Fruit fly (Drosophila melanogaster): ENCODE results near the gene brwl.
A peak's percentile ranks its signal among the peaks of the same experiment; 100 is the strongest.

Gene brwl

dm6 chr2L:9567398-9567856, 1.3 kb upstream of the brwl start (continued):
- TF ChIP-seq CG9932 (GFP tag; IDR thresholded peaks at IDR 0.05) (peak; percentile 85), ATbp (GFP tag; optimal IDR thresholded peaks at IDR 0.05) (peak; percentile 100), CG1529 (GFP tag; optimal IDR thresholded peaks at IDR 0.05) (peak; percentile 98), CG43689 (GFP tag; IDR thresholded peaks at IDR 0.05) (peak; percentile 96), CG9817 (tag; optimal IDR thresholded peaks at IDR 0.05) (peak; percentile 97), CG1832 (GFP tag; optimal IDR thresholded peaks at IDR 0.05) (no peak), eve (GFP tag; optimal IDR thresholded peaks at IDR 0.05) (peak in 1 of 2 experiments; percentile 72), repo (GFP tag; optimal IDR thresholded peaks at IDR 0.05) (peak; percentile 94), Hr3 (GFP tag; optimal IDR thresholded peaks at IDR 0.05) (peak; percentile 82), BtbVII (GFP tag; optimal IDR thresholded peaks at IDR 0.05) (peak; percentile 100), ase (GFP tag; IDR thresholded peaks at IDR 0.05) (peak; percentile 96), Dad (GFP tag; optimal IDR thresholded peaks at IDR 0.05) (peak; percentile 96), ttk (GFP tag; IDR thresholded peaks at IDR 0.05) (peak; percentile 95), fu2 (GFP tag; optimal IDR thresholded peaks at IDR 0.05) (peak; percentile 84), pho (GFP tag; optimal IDR thresholded peaks at IDR 0.05) (peak; percentile 90), Gsc (GFP tag; IDR thresholded peaks at IDR 0.05) (no peak), CG7928 (GFP tag; optimal IDR thresholded peaks at IDR 0.05) (peak; percentile 80), CG11696 (GFP tag; IDR thresholded peaks at IDR 0.05) (peak; percentile 91), tin (GFP tag; optimal IDR thresholded peaks at IDR 0.05) (peak; percentile 95), Jarid2 (GFP tag; optimal IDR thresholded peaks at IDR 0.05) (peak; percentile 96), Rx (GFP tag; IDR thresholded peaks at IDR 0.05) (peak; percentile 95), hkb (optimal IDR thresholded peaks at IDR 0.05) (no peak), hkb (GFP tag; IDR thresholded peaks at IDR 0.05) (peak; percentile 99), p53 (GFP tag; optimal IDR thresholded peaks at IDR 0.05) (peak; percentile 95), CG3281 (GFP tag; optimal IDR thresholded peaks at IDR 0.05) (peak; percentile 99), odd (GFP tag; optimal IDR thresholded peaks at IDR 0.05) (peak; percentile 100), CG30020 (tag; optimal IDR thresholded peaks at IDR 0.05) (peak; percentile 54), CG4328 (GFP tag; optimal IDR thresholded peaks at IDR 0.05) (peak; percentile 99), ssp (GFP tag; IDR thresholded peaks at IDR 0.05) (peak; percentile 75), CG34376 (GFP tag; optimal IDR thresholded peaks at IDR 0.05) (peak; percentile 100), CG12104 (GFP tag; optimal IDR thresholded peaks at IDR 0.05) (peak; percentile 98), Atf6 (GFP tag; IDR thresholded peaks at IDR 0.05) (peak; percentile 97), Dbx (GFP tag; IDR thresholded peaks at IDR 0.05) (peak; percentile 97), nmo (GFP tag; optimal IDR thresholded peaks at IDR 0.05) (peak; percentile 90), CG18011 (GFP tag; optimal IDR thresholded peaks at IDR 0.05) (peak; percentile 92), cato (GFP tag; optimal IDR thresholded peaks at IDR 0.05; ENCODE audit: borderline replicate concordance) (peak; percentile 86), CG4730 (GFP tag; IDR thresholded peaks at IDR 0.05) (peak; percentile 87), CG4360 (GFP tag; IDR thresholded peaks at IDR 0.05) (peak; percentile 94), CG34422 (GFP tag; IDR thresholded peaks at IDR 0.05) (peak; percentile 93), CG17568 (GFP tag; optimal IDR thresholded peaks at IDR 0.05) (peak; percentile 100), ERR (GFP tag; optimal IDR thresholded peaks at IDR 0.05) (peak; percentile 80), gsb-n (tag; optimal IDR thresholded peaks at IDR 0.05) (peak; percentile 97), Myb (GFP tag; optimal IDR thresholded peaks at IDR 0.05) (peak; percentile 83), kni (GFP tag; optimal IDR thresholded peaks at IDR 0.05) (peak; percentile 98), NfI (GFP tag; optimal IDR thresholded peaks at IDR 0.05) (peak; percentile 100), pum (GFP tag; optimal IDR thresholded peaks at IDR 0.05) (peak; percentile 73), Sox100B (GFP tag; optimal IDR thresholded peaks at IDR 0.05) (peak; percentile 98), pita (GFP tag; optimal IDR thresholded peaks at IDR 0.05) (no peak), tx (GFP tag; optimal IDR thresholded peaks at IDR 0.05) (peak; percentile 77), ind (GFP tag; optimal IDR thresholded peaks at IDR 0.05) (peak; percentile 88), zf30C (GFP tag; optimal IDR thresholded peaks at IDR 0.05) (peak; percentile 73), eyg (GFP tag; optimal IDR thresholded peaks at IDR 0.05) (peak; percentile 95)
